Worm (Caenorhabditis elegans) whole organism, L4/young adult: ENCODE measurements around the gene dib-1.

Experiments used
- dao-5 ChIP-seq: sonication (generic microtip); optimal IDR thresholded peaks from 2 replicates; lab custom pipeline; 2016; ENCODE audit warnings: missing genotype, missing genetic modification characterization, moderate library complexity, missing compliant biosample characterization
- him-1 ChIP-seq: sonication (generic microtip); optimal IDR thresholded peaks from 2 replicates; lab custom pipeline; 2016; ENCODE audit warnings: missing genotype, missing genetic modification reagents, missing genetic modification characterization, missing compliant biosample characterization

ce11 chrIV:2916043-2916442 is 25.4 kb downstream of the dib-1 start:
- TF ChIP-seq him-1 (tag; lab: Kevin White, UChicago) (no peak), dao-5 (no peak)
